Fruit fly (Drosophila melanogaster) whole organism, prepupa: ENCODE data around the gene CG2017.
A peak's percentile ranks its signal among the peaks of the same experiment; 100 is the strongest.

Experiments
- Blimp-1 ChIP-seq: fragments of 200-800 bp; sonication (Bioruptor generic); optimal IDR thresholded peaks from 3 replicates; lab custom pipeline; 2017; ENCODE audit warnings: missing biosample characterization, missing genetic modification characterization, mild to moderate bottlenecking, moderate library complexity, missing genetic modification reagents
- CG10669 ChIP-seq: fragments of 200-800 bp; sonication (Bioruptor generic); optimal IDR thresholded peaks from 3 replicates; lab custom pipeline; 2018; ENCODE audit warnings: missing biosample characterization, mild to moderate bottlenecking, missing genetic modification characterization, moderate library complexity
- CG11762 ChIP-seq: fragments of 200-800 bp; sonication (Bioruptor generic); optimal IDR thresholded peaks from 3 replicates; lab custom pipeline; 2016; ENCODE audit warnings: missing biosample characterization, missing genetic modification characterization; ENCODE audit not compliant: insufficient read depth
- CG11902 ChIP-seq: fragments of 200-800 bp; sonication (Bioruptor generic); optimal IDR thresholded peaks from 3 replicates; lab custom pipeline; 2016; ENCODE audit warnings: missing biosample characterization, missing genetic modification characterization
- CG3032 ChIP-seq: fragments of 200-800 bp; optimal IDR thresholded peaks from 2 replicates; lab custom pipeline; 2019; ENCODE audit warnings: missing biosample characterization, mild to moderate bottlenecking, missing genetic modification characterization, moderate library complexity
- CG31627 ChIP-seq: fragments of 200-800 bp; sonication (Bioruptor generic); optimal IDR thresholded peaks from 3 replicates; lab custom pipeline; 2016; ENCODE audit warnings: missing biosample characterization, missing genetic modification characterization
- CG32006 ChIP-seq: fragments of 200-800 bp; sonication (Bioruptor generic); optimal IDR thresholded peaks from 3 replicates; lab custom pipeline; 2017; ENCODE audit warnings: missing biosample characterization, mild to moderate bottlenecking, missing genetic modification characterization
- CG34406 ChIP-seq: fragments of 200-800 bp; sonication (Bioruptor generic); optimal IDR thresholded peaks from 3 replicates; lab custom pipeline; 2016; ENCODE audit warnings: missing biosample characterization, missing genetic modification characterization
- CG4318 ChIP-seq: fragments of 200-800 bp; sonication (Bioruptor generic); optimal IDR thresholded peaks from 3 replicates; lab custom pipeline; 2017; ENCODE audit warnings: missing biosample characterization, mild to moderate bottlenecking, missing genetic modification characterization
- CG6163 ChIP-seq: fragments of 200-800 bp; sonication (Bioruptor generic); IDR thresholded peaks from 3 replicates; pipeline ENCODE4 v1.3.6; 2022; ENCODE audit warnings: missing biosample characterization, missing genetic modification characterization
- CG6276 ChIP-seq: fragments of 200-800 bp; sonication (Bioruptor generic); optimal IDR thresholded peaks from 2 replicates; lab custom pipeline; 2017; ENCODE audit warnings: missing biosample characterization, mild to moderate bottlenecking, missing genetic modification characterization
- CG6854 ChIP-seq: fragments of 200-800 bp; sonication (Bioruptor generic); optimal IDR thresholded peaks from 2 replicates; lab custom pipeline; 2017; ENCODE audit warnings: missing biosample characterization, mild to moderate bottlenecking, missing genetic modification characterization
- CG8319 ChIP-seq: fragments of 200-800 bp; sonication (Bioruptor generic); optimal IDR thresholded peaks from 3 replicates; lab custom pipeline; 2016; ENCODE audit warnings: missing biosample characterization, missing genetic modification characterization
- CG9139 ChIP-seq: fragments of 200-800 bp; sonication (Bioruptor generic); optimal IDR thresholded peaks from 3 replicates; lab custom pipeline; 2017; ENCODE audit warnings: missing biosample characterization, mild to moderate bottlenecking, missing genetic modification characterization
- Eip75B ChIP-seq: fragments of 200-800 bp; sonication (Bioruptor generic); optimal IDR thresholded peaks from 3 replicates; lab custom pipeline; 2016; ENCODE audit warnings: missing biosample characterization, missing genetic modification characterization
- Eip93F ChIP-seq: fragments of 200-800 bp; sonication (Bioruptor generic); optimal IDR thresholded peaks from 2 replicates; lab custom pipeline; 2016; ENCODE audit warnings: missing biosample characterization, mild to moderate bottlenecking, missing genetic modification characterization
- Ets96B ChIP-seq: fragments of 200-800 bp; optimal IDR thresholded peaks from 2 replicates; lab custom pipeline; 2019; ENCODE audit warnings: missing biosample characterization, mild to moderate bottlenecking, missing genetic modification characterization, moderate library complexity
- Gug ChIP-seq: fragments of 200-800 bp; sonication (Bioruptor generic); IDR thresholded peaks from 2 replicates; pipeline ENCODE4 v1.3.6; 2022; ENCODE audit warnings: missing biosample characterization, missing genetic modification characterization
- Hr39 ChIP-seq: fragments of 200-800 bp; sonication (Bioruptor generic); optimal IDR thresholded peaks from 2 replicates; lab custom pipeline; 2016; ENCODE audit warnings: missing biosample characterization, missing genetic modification characterization
- Met ChIP-seq: fragments of 200-800 bp; sonication (Bioruptor generic); optimal IDR thresholded peaks from 3 replicates; lab custom pipeline; 2016; ENCODE audit warnings: missing biosample characterization, missing genetic modification characterization
- OdsH ChIP-seq: fragments of 200-800 bp; sonication (Bioruptor generic); optimal IDR thresholded peaks from 3 replicates; lab custom pipeline; 2016; ENCODE audit warnings: missing biosample characterization, missing genetic modification characterization
- Smox ChIP-seq: fragments of 200-800 bp; sonication (Bioruptor generic); optimal IDR thresholded peaks from 3 replicates; lab custom pipeline; 2016; ENCODE audit warnings: missing biosample characterization, missing genetic modification characterization
- Sox102F ChIP-seq: fragments of 200-800 bp; sonication (Bioruptor generic); optimal IDR thresholded peaks from 2 replicates; lab custom pipeline; 2016; ENCODE audit warnings: missing biosample characterization, mild to moderate bottlenecking, missing genetic modification characterization
- Sox14 ChIP-seq: fragments of 200-800 bp; sonication (Bioruptor generic); optimal IDR thresholded peaks from 3 replicates; lab custom pipeline; 2016; ENCODE audit warnings: missing biosample characterization, missing genetic modification characterization
- Sox15 ChIP-seq: fragments of 200-800 bp; sonication (Bioruptor generic); optimal IDR thresholded peaks from 3 replicates; lab custom pipeline; 2016; ENCODE audit warnings: missing biosample characterization, missing genetic modification characterization
- cyc ChIP-seq: fragments of 200-800 bp; sonication (Bioruptor generic); optimal IDR thresholded peaks from 3 replicates; lab custom pipeline; 2016; ENCODE audit warnings: missing biosample characterization, missing genetic modification characterization
- eg ChIP-seq: fragments of 200-800 bp; sonication (Bioruptor generic); IDR thresholded peaks from 3 replicates; pipeline ENCODE4 v1.3.6; 2022; ENCODE audit warnings: missing biosample characterization, missing genetic modification characterization
- esn ChIP-seq: fragments of 200-800 bp; sonication (Bioruptor generic); optimal IDR thresholded peaks from 2 replicates; lab custom pipeline; 2016; ENCODE audit warnings: missing biosample characterization, mild to moderate bottlenecking, missing genetic modification characterization, moderate library complexity
- fd59A ChIP-seq: fragments of 200-800 bp; sonication (Bioruptor generic); optimal IDR thresholded peaks from 2 replicates; lab custom pipeline; 2017; ENCODE audit warnings: missing biosample characterization, mild to moderate bottlenecking, missing genetic modification characterization, missing genetic modification reagents
- fkh ChIP-seq: fragments of 200-800 bp; sonication (Bioruptor generic); optimal IDR thresholded peaks from 3 replicates; lab custom pipeline; 2017; ENCODE audit warnings: missing biosample characterization, mild to moderate bottlenecking, missing genetic modification characterization, moderate library complexity
- lz ChIP-seq: fragments of 200-800 bp; sonication (Bioruptor generic); optimal IDR thresholded peaks from 3 replicates; lab custom pipeline; 2016; ENCODE audit warnings: missing biosample characterization, missing genetic modification characterization
- net ChIP-seq: fragments of 200-800 bp; sonication (Bioruptor generic); optimal IDR thresholded peaks from 3 replicates; lab custom pipeline; 2016; ENCODE audit warnings: missing biosample characterization, missing genetic modification characterization
- spab ChIP-seq: fragments of 200-800 bp; sonication (Bioruptor generic); optimal IDR thresholded peaks from 2 replicates; lab custom pipeline; 2017; ENCODE audit warnings: missing biosample characterization, mild to moderate bottlenecking, missing genetic modification characterization, missing genetic modification reagents
- ss ChIP-seq, 2 experiments: fragments of 200-800 bp; sonication (Bioruptor generic); optimal IDR thresholded peaks; 2 replicates in 1 of 2; 3 replicates in 1 of 2; lab custom pipeline; 2017 to 2018; ENCODE audit warnings: mild to moderate bottlenecking in 2 of 2, missing biosample characterization in 2 of 2, missing genetic modification characterization in 2 of 2, moderate library complexity in 1 of 2
- topi ChIP-seq: fragments of 200-800 bp; sonication (Bioruptor generic); optimal IDR thresholded peaks from 3 replicates; lab custom pipeline; 2016; ENCODE audit warnings: missing biosample characterization, missing genetic modification characterization
- vri ChIP-seq: fragments of 200-800 bp; sonication (Bioruptor generic); optimal IDR thresholded peaks from 3 replicates; lab custom pipeline; 2016; ENCODE audit warnings: missing biosample characterization, mild to moderate bottlenecking, missing genetic modification characterization

Gene CG2017

DNA sequence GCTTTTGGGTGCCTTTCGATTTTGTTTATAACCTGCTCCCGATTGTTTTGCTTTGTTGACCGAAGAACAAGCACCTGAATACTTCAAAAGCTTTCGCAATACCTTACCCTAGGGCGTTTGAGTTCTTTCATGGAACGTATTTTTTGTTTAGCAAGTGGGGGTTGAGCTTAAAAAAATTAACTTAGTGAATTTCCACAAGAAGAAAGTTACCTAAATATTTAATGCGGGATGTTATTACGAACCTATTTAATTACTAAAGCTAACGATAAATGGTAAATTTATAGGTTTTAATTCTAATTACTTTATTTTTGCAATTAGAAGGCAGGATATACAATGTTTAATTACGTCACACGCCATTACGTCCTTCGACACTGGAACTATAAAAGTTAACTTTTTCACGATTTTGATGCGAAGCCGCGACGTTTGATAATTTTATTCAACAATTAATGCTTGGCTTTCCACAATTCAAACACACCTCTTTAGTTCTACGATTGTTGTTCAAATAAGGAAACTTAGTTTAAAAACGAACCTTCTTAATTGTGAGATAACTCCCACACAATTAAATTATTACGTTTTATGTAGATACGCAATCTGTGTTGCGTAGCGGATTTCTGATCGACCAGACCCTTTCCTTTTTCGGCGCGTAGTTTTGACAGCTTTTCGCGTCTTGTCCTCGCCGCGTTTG lies 845 bp downstream of the CG2017 start (continued):
- TF ChIP-seq CG11902 (GFP tag; lab: Kevin White, UChicago) (peak; percentile 6), CG6276 (no peak), CG6854 (GFP tag; lab: Kevin White, UChicago) (no peak), Blimp-1 (GFP tag; lab: Kevin White, UChicago) (peak; percentile 74), CG31627 (peak; percentile 49), spab (GFP tag; lab: Kevin White, UChicago) (peak; percentile 7), cyc (GFP tag; lab: Kevin White, UChicago) (peak; percentile 40), CG6163 (GFP tag; lab: Robert Waterston, UW) (0 out of 3 replicates have a peak, but pooled peaks have one; percentile 45), Met (GFP tag; lab: Kevin White, UChicago) (peak; percentile 58), Eip93F (no peak), Smox (GFP tag; lab: Kevin White, UChicago) (peak; percentile 62), CG8319 (GFP tag; lab: Kevin White, UChicago) (no peak), Gug (GFP tag; lab: Robert Waterston, UW) (no peak; the same call in 1 of the 2 replicates), Hr39 (peak; percentile 43)

DNA sequence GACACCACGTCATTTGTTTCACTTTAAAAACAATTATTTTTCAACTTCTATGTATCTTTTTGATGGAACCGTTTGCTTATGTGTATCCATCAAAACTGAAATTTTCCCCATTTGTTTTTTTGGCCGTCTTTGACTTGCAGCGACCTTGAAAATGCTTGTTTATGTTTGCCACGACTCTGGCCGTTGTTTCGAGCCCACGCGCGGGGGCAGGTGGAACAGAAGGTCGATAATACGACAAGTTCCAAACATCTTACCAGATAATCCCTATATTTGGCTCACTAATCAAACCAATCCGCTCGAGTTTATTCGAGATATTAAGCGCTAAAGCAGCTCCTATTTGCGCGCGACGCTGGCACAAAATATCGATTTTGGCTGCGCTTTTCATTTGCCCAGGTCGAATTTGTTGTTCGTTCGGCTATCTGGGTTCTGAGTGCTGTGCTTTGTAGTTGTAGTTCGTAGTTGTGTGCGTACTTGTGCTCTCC lies 1.4 kb downstream of the CG2017 start:
- TF ChIP-seq Ets96B (tag; lab: Kevin White, UChicago) (no peak), Sox102F (GFP tag; lab: Kevin White, UChicago) (no peak), Eip93F (no peak), Sox14 (GFP tag; lab: Kevin White, UChicago) (no peak), CG31627 (no peak), fkh (GFP tag; lab: Kevin White, UChicago) (no peak), Eip75B (GFP tag; lab: Kevin White, UChicago) (no peak), CG3032 (tag; lab: Kevin White, UChicago) (no peak), CG11902 (GFP tag; lab: Kevin White, UChicago) (no peak), CG10669 (GFP tag; lab: Kevin White, UChicago) (no peak), esn (no peak), CG9139 (GFP tag; lab: Kevin White, UChicago) (no peak), OdsH (GFP tag; lab: Kevin White, UChicago) (no peak), topi (GFP tag; lab: Kevin White, UChicago) (no peak), CG34406 (GFP tag; lab: Kevin White, UChicago) (no peak)
- TF ChIP-seq, all 60 proteins: peak for 0

DNA sequence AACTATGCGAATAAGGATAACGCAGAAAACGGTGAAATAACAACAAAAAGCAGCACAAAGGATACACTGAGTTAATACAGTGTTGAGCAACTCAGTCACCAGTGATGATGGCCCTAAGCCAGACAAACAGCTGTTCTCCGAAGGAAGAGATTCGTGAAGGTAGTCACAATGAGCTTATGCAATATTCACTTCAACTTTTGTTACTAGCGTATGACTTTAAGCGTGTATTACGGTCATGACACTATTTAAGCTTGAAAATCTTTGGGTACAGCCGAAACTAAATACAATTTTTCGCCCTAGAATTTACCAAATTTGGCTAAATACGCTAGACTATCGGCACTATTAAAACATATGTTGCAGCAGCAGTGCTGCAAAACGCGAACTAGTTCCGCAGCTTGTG lies 6.0 kb downstream of the CG2017 start, which contains the start of the genes disp and ECSIT:
TSS of gene disp (minus strand) at position 97 of the 400 bp plus-strand sequence.
TSS of gene ECSIT (plus strand) at position 371 of the 400 bp plus-strand sequence.
- TF ChIP-seq Hr39 (peak; percentile 49), ss (GFP tag; optimal IDR thresholded peaks at IDR 0.05; lab: Kevin White, UChicago) (no peak), Sox14 (GFP tag; lab: Kevin White, UChicago) (peak; percentile 87), net (GFP tag; lab: Kevin White, UChicago) (no peak), CG11762 (GFP tag; lab: Kevin White, UChicago) (peak; percentile 33), lz (GFP tag; lab: Kevin White, UChicago) (peak; percentile 57), cyc (GFP tag; lab: Kevin White, UChicago) (peak; percentile 55), topi (GFP tag; lab: Kevin White, UChicago) (no peak), esn (peak; percentile 62), vri (GFP tag; lab: Kevin White, UChicago) (peak; percentile 55), fd59A (GFP tag; lab: Kevin White, UChicago) (peak; percentile 35), Sox15 (GFP tag; lab: Kevin White, UChicago) (peak; percentile 6), CG31627 (peak; percentile 54)

DNA sequence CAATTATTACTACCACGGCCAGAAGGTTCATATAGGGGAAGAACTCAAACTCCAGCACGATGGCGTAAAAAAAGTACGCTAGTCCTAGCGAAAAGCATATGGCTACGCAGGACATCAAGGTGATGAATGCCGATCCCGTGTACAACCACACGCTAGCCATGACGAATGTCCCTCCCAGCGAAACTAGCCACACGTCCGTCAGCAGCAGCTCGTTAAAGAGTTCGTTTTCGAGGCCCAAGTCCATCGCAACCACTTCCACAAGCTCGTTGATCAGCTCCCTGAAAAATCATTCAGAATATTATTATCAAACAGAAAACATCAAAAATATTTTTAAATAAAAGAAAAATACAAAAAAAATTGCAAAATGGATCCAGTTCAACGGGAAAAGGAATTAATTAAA lies 9.2 kb downstream of the CG2017 start, which contains the start of gene CG34287:
TSS of gene CG34287 (plus strand) at position 301 of the 400 bp plus-strand sequence.
- TF ChIP-seq eg (GFP tag; lab: Robert Waterston, UW) (no peak), CG4318 (GFP tag; lab: Kevin White, UChicago) (no peak), CG32006 (no peak)
